Worm (Caenorhabditis elegans): ENCODE results near the gene mpz-6.

DNA sequence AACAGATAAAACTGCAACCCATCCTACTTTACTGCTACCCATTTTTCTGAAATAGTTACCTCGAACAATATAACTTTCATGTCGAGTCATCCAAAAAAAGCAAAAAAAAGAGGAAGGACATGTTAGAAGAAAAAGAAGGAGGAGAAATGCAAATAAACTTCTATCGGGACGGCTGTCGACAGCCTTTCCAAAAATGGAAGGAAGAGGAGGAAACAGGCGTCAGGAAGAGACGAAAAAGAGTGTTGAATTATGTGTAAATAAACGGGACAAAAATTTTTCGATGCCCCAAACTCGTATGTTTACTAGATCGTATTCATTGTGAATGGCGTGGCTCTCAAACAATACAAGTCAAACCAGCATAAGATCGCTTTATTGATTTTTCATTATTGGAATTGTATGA lies 20.7 kb upstream of the mpz-6 start, which contains the start of gene M176.5:
- TF ChIP-seq nhr-21 (tag; optimal IDR thresholded peaks at IDR 0.05): no peak
- no peak for TF ChIP-seq nhr-237 (tag; optimal IDR thresholded peaks at IDR 0.05)
- TF ChIP-seq lsy-2 (tag; optimal IDR thresholded peaks at IDR 0.05): no peak
- TF ChIP-seq aly-2 (tag; optimal IDR thresholded peaks at IDR 0.05): no peak
- TF ChIP-seq fos-1 (tag; optimal IDR thresholded peaks at IDR 0.05): no peak
- TF ChIP-seq nhr-12 (tag; optimal IDR thresholded peaks at IDR 0.05): no peak
- no peak for TF ChIP-seq crh-2 (tag; optimal IDR thresholded peaks at IDR 0.05)
- TF ChIP-seq ceh-82 (tag; optimal IDR thresholded peaks at IDR 0.05): no peak
- TF ChIP-seq mdl-1 (tag; optimal IDR thresholded peaks at IDR 0.05): no peak
- no peak for TF ChIP-seq unc-39 (tag; optimal IDR thresholded peaks at IDR 0.05)
- TF ChIP-seq mab-5 (tag; optimal IDR thresholded peaks at IDR 0.05): no peak
- no peak for TF ChIP-seq zag-1 (tag; optimal IDR thresholded peaks at IDR 0.05)
- no peak for TF ChIP-seq ztf-4 (tag; optimal IDR thresholded peaks at IDR 0.05)
- no peak for TF ChIP-seq dmd-4 (tag; optimal IDR thresholded peaks at IDR 0.05)
